Worm (Caenorhabditis elegans): ENCODE measurements around the gene srw-143.

DNA sequence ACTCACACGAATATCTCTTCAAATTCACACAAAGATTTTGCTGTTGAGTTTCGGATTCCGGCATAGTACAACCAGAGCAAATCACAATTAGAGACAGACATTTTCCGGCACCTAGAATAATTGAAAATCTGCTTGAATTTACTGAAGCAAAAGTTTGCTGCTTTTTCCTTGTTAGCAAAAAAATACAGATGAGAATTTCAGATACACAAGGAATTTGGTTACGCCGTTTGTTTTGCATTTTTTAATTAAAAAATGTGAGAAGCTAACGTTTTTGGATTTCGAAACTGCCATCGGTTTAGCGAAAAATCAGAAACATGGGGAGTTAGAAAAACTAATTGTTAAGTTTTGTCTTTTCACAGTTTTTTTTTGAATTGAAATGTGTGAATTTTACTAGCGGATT, 38.7 kb upstream of the srw-143 start, which contains the start of gene srw-118:
- TF ChIP-seq hmg-20 (GFP tag; IDR thresholded peaks at IDR 0.05) (no peak), attf-3 (GFP tag; conservative IDR thresholded peaks at IDR 0.05) (no peak), ceh-100 (GFP tag; IDR thresholded peaks at IDR 0.05) (no peak), pha-4 (tag; optimal IDR thresholded peaks at IDR 0.05) (no peak), ztf-6 (GFP tag; IDR thresholded peaks at IDR 0.05) (no peak), nhr-90 (tag; optimal IDR thresholded peaks at IDR 0.05) (no peak), madf-6 (GFP tag; IDR thresholded peaks at IDR 0.05) (no peak), hlh-26 (GFP tag; conservative IDR thresholded peaks at IDR 0.05) (no peak), pbrm-1 (GFP tag; IDR thresholded peaks at IDR 0.05) (no peak)

All from whole organism, young adult.